Worm (Caenorhabditis elegans): ENCODE data around the gene ZC302.3.

The ZC302.3 gene

ce11 chrV:10754050-10754449 lies 12.8 kb upstream of the ZC302.3 start, which contains the start of gene F28H7.7:
TSS of gene F28H7.7 (minus strand) at chrV:10754150.
- TF ChIP-seq mdl-1 (tag; optimal IDR thresholded peaks at IDR 0.05) (no peak), ceh-16 (tag; optimal IDR thresholded peaks at IDR 0.05) (no peak), skn-1 (tag; optimal IDR thresholded peaks at IDR 0.05) (no peak), ceh-9 (tag; optimal IDR thresholded peaks at IDR 0.05) (no peak), nhr-11 (tag; optimal IDR thresholded peaks at IDR 0.05) (no peak), elt-2 (tag; optimal IDR thresholded peaks at IDR 0.05) (no peak), ceh-28 (tag; optimal IDR thresholded peaks at IDR 0.05) (no peak), elt-3 (tag; optimal IDR thresholded peaks at IDR 0.05) (no peak), nhr-25 (tag; optimal IDR thresholded peaks at IDR 0.05) (no peak), mml-1 (tag; optimal IDR thresholded peaks at IDR 0.05) (no peak), fkh-2 (tag; optimal IDR thresholded peaks at IDR 0.05) (no peak), unc-39 (tag; optimal IDR thresholded peaks at IDR 0.05) (no peak), unc-62 (GFP tag; optimal IDR thresholded peaks at IDR 0.05) (no peak)

- TF ChIP-seq pqm-1 (tag; optimal IDR thresholded peaks at IDR 0.05) (peak; percentile 96), elt-3 (tag; optimal IDR thresholded peaks at IDR 0.05) (no peak), ztf-4 (tag; optimal IDR thresholded peaks at IDR 0.05) (no peak), jun-1 (tag; optimal IDR thresholded peaks at IDR 0.05) (peak; percentile 61), ztf-11 (tag; optimal IDR thresholded peaks at IDR 0.05) (no peak), nhr-25 (tag; optimal IDR thresholded peaks at IDR 0.05) (no peak), snpc-4 (tag; optimal IDR thresholded peaks at IDR 0.05) (no peak), aly-2 (tag; optimal IDR thresholded peaks at IDR 0.05) (no peak), ceh-16 (tag; optimal IDR thresholded peaks at IDR 0.05) (no peak), fos-1 (tag; optimal IDR thresholded peaks at IDR 0.05) (no peak), elt-2 (tag; optimal IDR thresholded peaks at IDR 0.05) (peak; percentile 95), nhr-67 (tag; optimal IDR thresholded peaks at IDR 0.05) (no peak), pha-4 (tag; optimal IDR thresholded peaks at IDR 0.05) (no peak), ZK546.5 (tag; optimal IDR thresholded peaks at IDR 0.05) (no peak)
Measured at ce11 chrV:10750630-10751029, 9.4 kb upstream of the ZC302.3 start, which contains the start of gene F28H7.3. TSS of gene F28H7.3 (minus strand) at chrV:10750788.

ce11 chrV:10747263-10747951 lies 6.2 kb upstream of the ZC302.3 start, which contains the start of the genes selt-1.2 and F28H7.2:
TSS of gene selt-1.2 (minus strand) at chrV:10747363.
TSS of gene F28H7.2 (plus strand) at chrV:10747901.
- TF ChIP-seq ceh-9 (tag; optimal IDR thresholded peaks at IDR 0.05) (no peak), fos-1 (tag; optimal IDR thresholded peaks at IDR 0.05) (no peak), ceh-82 (tag; optimal IDR thresholded peaks at IDR 0.05) (no peak), ztf-4 (tag; optimal IDR thresholded peaks at IDR 0.05) (no peak), snpc-4 (tag; optimal IDR thresholded peaks at IDR 0.05) (no peak), pqm-1 (tag; optimal IDR thresholded peaks at IDR 0.05) (peak; percentile 40)

ce11 chrV:10745034-10745433 lies 3.8 kb upstream of the ZC302.3 start, which contains the start of gene srj-21:
TSS of gene srj-21 (plus strand) at chrV:10745334.
- no peak for TF ChIP-seq sea-2 (GFP tag; optimal IDR thresholded peaks at IDR 0.05)
- TF ChIP-seq hmg-11 (tag; optimal IDR thresholded peaks at IDR 0.05) = no peak
- TF ChIP-seq elt-2 (tag; optimal IDR thresholded peaks at IDR 0.05) = no peak

- TF ChIP-seq egl-27 (tag; optimal IDR thresholded peaks at IDR 0.05) = no peak
- TF ChIP-seq ztf-4 (tag; optimal IDR thresholded peaks at IDR 0.05) = no peak
- TF ChIP-seq elt-3 (tag; optimal IDR thresholded peaks at IDR 0.05) = no peak
- no peak for TF ChIP-seq hmg-11 (tag; optimal IDR thresholded peaks at IDR 0.05)
- TF ChIP-seq jun-1 (tag; optimal IDR thresholded peaks at IDR 0.05) = no peak
- no peak for TF ChIP-seq lsy-12 (tag; optimal IDR thresholded peaks at IDR 0.05)
Measured at ce11 chrV:10743649-10744048, 2.4 kb upstream of the ZC302.3 start, which contains the start of gene srj-22. TSS of gene srj-22 (minus strand) at chrV:10743749.

ce11 chrV:10736756-10737155 lies 4.5 kb downstream of the ZC302.3 start, which contains the start of the genes mre-11 and wdr-5.3:
TSS of gene mre-11 (minus strand) at chrV:10736868.
TSS of gene wdr-5.3 (plus strand) at chrV:10737116.
- TF ChIP-seq elt-2 (tag; optimal IDR thresholded peaks at IDR 0.05) (peak; percentile 36), unc-62 (GFP tag; optimal IDR thresholded peaks at IDR 0.05) (no peak), nhr-43 (tag; optimal IDR thresholded peaks at IDR 0.05; ENCODE audit: poor library complexity, severe bottlenecking) (peak; percentile 58), ceh-82 (tag; optimal IDR thresholded peaks at IDR 0.05) (no peak), lin-39 (tag; optimal IDR thresholded peaks at IDR 0.05) (no peak), zag-1 (tag; optimal IDR thresholded peaks at IDR 0.05) (no peak), fkh-2 (tag; optimal IDR thresholded peaks at IDR 0.05) (no peak), ceh-9 (tag; optimal IDR thresholded peaks at IDR 0.05) (no peak), unc-39 (tag; optimal IDR thresholded peaks at IDR 0.05) (no peak), lin-15B (tag; optimal IDR thresholded peaks at IDR 0.05) (peak; percentile 76), snpc-4 (tag; optimal IDR thresholded peaks at IDR 0.05) (peak; percentile 85), egl-5 (tag; optimal IDR thresholded peaks at IDR 0.05) (no peak), nhr-12 (tag; optimal IDR thresholded peaks at IDR 0.05) (no peak), nhr-25 (tag; optimal IDR thresholded peaks at IDR 0.05) (peak; percentile 24), lsy-12 (tag; optimal IDR thresholded peaks at IDR 0.05) (no peak), skn-1 (tag; optimal IDR thresholded peaks at IDR 0.05) (peak; percentile 12), nhr-77 (tag; optimal IDR thresholded peaks at IDR 0.05) (no peak), eor-1 (tag; optimal IDR thresholded peaks at IDR 0.05) (no peak), elt-3 (tag; optimal IDR thresholded peaks at IDR 0.05) (no peak), fkh-10 (GFP tag; optimal IDR thresholded peaks at IDR 0.05) (no peak), fos-1 (tag; optimal IDR thresholded peaks at IDR 0.05) (no peak), ceh-28 (tag; optimal IDR thresholded peaks at IDR 0.05) (no peak), nhr-11 (tag; optimal IDR thresholded peaks at IDR 0.05) (no peak), mml-1 (tag; optimal IDR thresholded peaks at IDR 0.05) (no peak), R02D3.7 (tag; optimal IDR thresholded peaks at IDR 0.05) (no peak), pha-4 (tag; optimal IDR thresholded peaks at IDR 0.05) (no peak), nhr-28 (tag; optimal IDR thresholded peaks at IDR 0.05) (no peak)

Data from whole organism, L3 larva.